Worm (Caenorhabditis elegans) whole organism, L1 larva: Measurements from ENCODE around the gene C25A8.5.

Experiments used
- C34B4.2 ChIP-seq: sonication (generic microtip); optimal IDR thresholded peaks from 2 replicates; lab custom pipeline; 2017; ENCODE audit warnings: mild to moderate bottlenecking, missing genetic modification characterization, missing compliant biosample characterization
- Y116A8C.19 ChIP-seq: sonication (generic microtip); optimal IDR thresholded peaks from 2 replicates; lab custom pipeline; 2016; ENCODE audit warnings: missing compliant biosample characterization, missing genetic modification characterization, borderline replicate concordance
- alr-1 ChIP-seq: fragments of 200-800 bp; sonication (Bioruptor generic); optimal IDR thresholded peaks from 2 replicates; lab custom pipeline; 2018; ENCODE audit warnings: borderline replicate concordance, mild to moderate bottlenecking, missing genetic modification characterization, missing compliant biosample characterization
- blmp-1 ChIP-seq: fragments of 150-350 bp; optimal IDR thresholded peaks from 2 replicates; lab custom pipeline; 2014; ENCODE audit warnings: missing biosample characterization, missing genetic modification characterization
- ceh-63 ChIP-seq: fragments of 200-800 bp; sonication (Bioruptor generic); optimal IDR thresholded peaks from 2 replicates; lab custom pipeline; 2018; ENCODE audit warnings: mild to moderate bottlenecking, missing genetic modification characterization, missing compliant biosample characterization
- ceh-8 ChIP-seq: fragments of 200-800 bp; sonication (Bioruptor generic); optimal IDR thresholded peaks from 2 replicates; lab custom pipeline; 2018; ENCODE audit warnings: mild to moderate bottlenecking, missing genetic modification characterization, moderate library complexity, missing compliant biosample characterization
- ceh-82 ChIP-seq, 3 experiments: fragments of 150-350 bp in 1 of 3; sonication (generic microtip) in 2 of 3; optimal IDR thresholded peaks; 2 replicates each; lab custom pipeline; 2014 to 2017; ENCODE audit warnings: missing biosample characterization in 3 of 3, missing genetic modification characterization in 3 of 3
- ceh-90 ChIP-seq: sonication (generic microtip); optimal IDR thresholded peaks from 2 replicates; lab custom pipeline; 2016; ENCODE audit warnings: missing genetic modification characterization, missing compliant biosample characterization
- ces-1 ChIP-seq: fragments of 150-350 bp; optimal IDR thresholded peaks from 2 replicates; lab custom pipeline; 2014; ENCODE audit warnings: missing biosample characterization, missing genetic modification reagents, missing genetic modification characterization
- dpl-1 ChIP-seq, 3 experiments: fragments of 150-350 bp in 2 of 3; sonication (generic microtip) in 1 of 3; optimal IDR thresholded peaks; 2 replicates each; lab custom pipeline; 2014 to 2017; ENCODE audit warnings: missing biosample characterization in 3 of 3, missing genetic modification characterization in 3 of 3, missing genetic modification reagents in 3 of 3
- dsc-1 ChIP-seq: sonication (generic microtip); optimal IDR thresholded peaks from 2 replicates; lab custom pipeline; 2016; ENCODE audit warnings: mild to moderate bottlenecking, missing genetic modification characterization, missing compliant biosample characterization
- efl-1 ChIP-seq, 4 experiments: fragments of 150-350 bp; optimal IDR thresholded peaks in 3 of 4; peaks in 1 of 4; 1 replicate in 1 of 4; 2 replicates in 3 of 4; lab custom pipeline; 2014; ENCODE audit warnings: missing biosample characterization in 2 of 4, missing genetic modification characterization in 2 of 4, missing genetic modification reagents in 2 of 4
- egl-13 ChIP-seq: sonication (generic microtip); optimal IDR thresholded peaks from 2 replicates; lab custom pipeline; 2016; ENCODE audit warnings: missing genotype, missing genetic modification reagents, missing genetic modification characterization, missing compliant biosample characterization
- ets-5 ChIP-seq: fragments of 200-800 bp; sonication (Bioruptor generic); IDR thresholded peaks from 2 replicates; pipeline ENCODE4 v1.3.6; 2022; ENCODE audit warnings: missing genetic modification characterization, missing compliant biosample characterization
- fkh-10 ChIP-seq: sonication (generic microtip); optimal IDR thresholded peaks from 2 replicates; lab custom pipeline; 2017; ENCODE audit warnings: missing biosample characterization, missing genetic modification reagents, missing genetic modification characterization
- fkh-8 ChIP-seq: sonication (generic microtip); optimal IDR thresholded peaks from 2 replicates; lab custom pipeline; 2016; ENCODE audit warnings: mild to moderate bottlenecking, missing genetic modification characterization, missing compliant biosample characterization
- hlh-17 ChIP-seq: fragments of 200-800 bp; sonication (Bioruptor generic); optimal IDR thresholded peaks from 2 replicates; lab custom pipeline; 2018; ENCODE audit warnings: missing genetic modification characterization, mild to moderate bottlenecking, missing compliant biosample characterization, moderate library complexity, borderline replicate concordance
- irx-1 ChIP-seq: sonication (generic microtip); optimal IDR thresholded peaks from 2 replicates; lab custom pipeline; 2016; ENCODE audit warnings: missing genetic modification characterization, missing compliant biosample characterization
- lin-13 ChIP-seq: fragments of 150-350 bp; optimal IDR thresholded peaks from 2 replicates; lab custom pipeline; 2014; ENCODE audit warnings: missing biosample characterization, missing genetic modification reagents, missing genetic modification characterization
- lin-14 ChIP-seq: fragments of 200-800 bp; sonication (Bioruptor generic); optimal IDR thresholded peaks from 2 replicates; lab custom pipeline; 2018; ENCODE audit warnings: mild to moderate bottlenecking, missing genetic modification characterization, moderate library complexity, missing compliant biosample characterization
- lin-39 ChIP-seq: fragments of 150-350 bp; optimal IDR thresholded peaks from 2 replicates; lab custom pipeline; 2014; ENCODE audit warnings: missing biosample characterization, missing genetic modification reagents, missing genetic modification characterization
- lir-3 ChIP-seq: sonication (generic microtip); optimal IDR thresholded peaks from 2 replicates; lab custom pipeline; 2016; ENCODE audit warnings: mild to moderate bottlenecking, missing genetic modification characterization, moderate library complexity, missing compliant biosample characterization; ENCODE audit not compliant: poor library complexity
- lsy-2 ChIP-seq, 2 experiments: fragments of 150-350 bp; optimal IDR thresholded peaks; 2 replicates each; lab custom pipeline; 2014; ENCODE audit warnings: missing biosample characterization in 2 of 2, missing genetic modification characterization in 2 of 2
- mdl-1 ChIP-seq, 2 experiments: fragments of 150-350 bp; optimal IDR thresholded peaks; 2 replicates each; lab custom pipeline; 2014 to 2017; ENCODE audit warnings: missing biosample characterization in 2 of 2, missing genetic modification characterization in 2 of 2, inconsistent platforms in 1 of 2
- mef-2 ChIP-seq: fragments of 150-350 bp; optimal IDR thresholded peaks from 2 replicates; lab custom pipeline; 2014; ENCODE audit warnings: missing biosample characterization, missing genetic modification characterization
- mep-1 ChIP-seq: fragments of 150-350 bp; optimal IDR thresholded peaks from 2 replicates; lab custom pipeline; 2014; ENCODE audit warnings: missing biosample characterization, missing genetic modification characterization
- nhr-19 ChIP-seq: fragments of 200-800 bp; sonication (Bioruptor generic); conservative IDR thresholded peaks from 2 replicates; pipeline ENCODE4 v1.3.6; 2022; ENCODE audit warnings: missing genetic modification characterization, missing compliant biosample characterization
- nhr-20 ChIP-seq: sonication (generic microtip); optimal IDR thresholded peaks from 2 replicates; lab custom pipeline; 2016; ENCODE audit warnings: mild to moderate bottlenecking, missing genetic modification characterization, missing compliant biosample characterization
- nhr-28 ChIP-seq: fragments of 150-350 bp; optimal IDR thresholded peaks from 2 replicates; lab custom pipeline; 2014; ENCODE audit warnings: missing biosample characterization, missing genetic modification characterization
- nhr-47 ChIP-seq: sonication (generic microtip); optimal IDR thresholded peaks from 2 replicates; lab custom pipeline; 2016; ENCODE audit warnings: mild to moderate bottlenecking, missing genetic modification characterization, moderate library complexity, missing compliant biosample characterization
- nhr-71 ChIP-seq: sonication (generic microtip); optimal IDR thresholded peaks from 2 replicates; lab custom pipeline; 2016; ENCODE audit warnings: mild to moderate bottlenecking, missing genetic modification characterization, moderate library complexity, missing compliant biosample characterization
- nhr-76 ChIP-seq: sonication (generic microtip); optimal IDR thresholded peaks from 2 replicates; lab custom pipeline; 2017; ENCODE audit warnings: missing biosample characterization, missing genetic modification characterization
- nhr-77 ChIP-seq: fragments of 150-350 bp; optimal IDR thresholded peaks from 2 replicates; lab custom pipeline; 2014; ENCODE audit warnings: missing biosample characterization, missing genetic modification characterization
- nhr-85 ChIP-seq: sonication (generic microtip); peaks from one replicate; lab custom pipeline; 2016; ENCODE audit warnings: missing genetic modification characterization, inconsistent platforms, missing compliant biosample characterization
- nhr-90 ChIP-seq: sonication (generic microtip); optimal IDR thresholded peaks from 2 replicates; lab custom pipeline; 2016; ENCODE audit warnings: mild to moderate bottlenecking, missing genetic modification characterization, missing compliant biosample characterization; ENCODE audit not compliant: poor library complexity
- pax-3 ChIP-seq: fragments of 200-800 bp; sonication (Bioruptor generic); optimal IDR thresholded peaks from 2 replicates; lab custom pipeline; 2018; ENCODE audit warnings: mild to moderate bottlenecking, missing genetic modification characterization, moderate library complexity, missing compliant biosample characterization
- snpc-4 ChIP-seq: fragments of 150-350 bp; optimal IDR thresholded peaks from 2 replicates; lab custom pipeline; 2014; ENCODE audit warnings: missing biosample characterization, missing genetic modification characterization
- sox-4 ChIP-seq: sonication (generic microtip); optimal IDR thresholded peaks from 2 replicates; lab custom pipeline; 2016; ENCODE audit warnings: missing genetic modification characterization, missing compliant biosample characterization
- unc-130 ChIP-seq: fragments of 150-350 bp; optimal IDR thresholded peaks from 2 replicates; lab custom pipeline; 2017; ENCODE audit warnings: missing biosample characterization, missing genetic modification characterization, inconsistent platforms
- unc-86 ChIP-seq: sonication (generic microtip); optimal IDR thresholded peaks from 2 replicates; lab custom pipeline; 2016; ENCODE audit warnings: missing genetic modification characterization, missing compliant biosample characterization
- vab-15 ChIP-seq: sonication (generic microtip); optimal IDR thresholded peaks from 2 replicates; lab custom pipeline; 2017; ENCODE audit warnings: missing genotype, mild to moderate bottlenecking, missing genetic modification characterization, missing compliant biosample characterization
- zip-4 ChIP-seq: fragments of 200-800 bp; sonication (Bioruptor generic); optimal IDR thresholded peaks from 2 replicates; lab custom pipeline; 2018; ENCODE audit warnings: mild to moderate bottlenecking, missing genetic modification characterization, moderate library complexity, missing compliant biosample characterization
- ztf-11 ChIP-seq, 2 experiments: sonication (generic microtip); optimal IDR thresholded peaks; 2 replicates each; lab custom pipeline; 2016 to 2017; ENCODE audit warnings: missing genetic modification characterization in 2 of 2, missing biosample characterization in 1 of 2, missing compliant biosample characterization in 1 of 2

Gene C25A8.5

ce11 chrIV:7044552-7045139 lies 45.3 kb downstream of the C25A8.5 start, which contains the start of gene tin-9.1 (continued):
- TF ChIP-seq vab-15 (tag; lab: Kevin White, UChicago) (no peak), dpl-1 (GFP tag; optimal IDR thresholded peaks at IDR 0.05; lab: Kevin White, UChicago) (peak; percentile 68 to 83 (median 81)), lin-14 (GFP tag; lab: Kevin White, UChicago) (peak; percentile 87), ztf-11 (tag; optimal IDR thresholded peaks at IDR 0.05; lab: Kevin White, UChicago) (peak in 1 of 2 experiments; percentile 69), nhr-20 (tag; lab: Kevin White, UChicago) (peak; percentile 91), blmp-1 (tag; lab: Kevin White, UChicago) (peak; percentile 76), nhr-71 (peak; percentile 92), unc-130 (tag; lab: Kevin White, UChicago) (peak; percentile 67), ceh-82 (tag; optimal IDR thresholded peaks at IDR 0.05; lab: Kevin White, UChicago) (peak; percentile 75 to 87 (median 77)), snpc-4 (tag; lab: Kevin White, UChicago) (peak; percentile 80), lin-13 (peak; percentile 85), mep-1 (tag; lab: Kevin White, UChicago) (peak; percentile 95), nhr-28 (tag; lab: Kevin White, UChicago) (no peak), nhr-19 (peak; percentile 91), sox-4 (peak; percentile 32), lir-3 (peak; percentile 39), ceh-90 (no peak), zip-4 (GFP tag; lab: Kevin White, UChicago) (peak; percentile 26), nhr-85 (peak; percentile 84), efl-1 (optimal IDR thresholded peaks at IDR 0.05; lab: Kevin White, UChicago) (peak; percentile 77 to 84), efl-1 (GFP tag; optimal IDR thresholded peaks at IDR 0.05 in 1 of 2; lab: Kevin White, UChicago) (peak; percentile 80 to 97), ces-1 (GFP tag; lab: Kevin White, UChicago) (no peak), unc-86 (tag; lab: Kevin White, UChicago) (peak; percentile 76), nhr-90 (peak; percentile 74), alr-1 (tag; lab: Kevin White, UChicago) (no peak), nhr-47 (peak; percentile 86), nhr-77 (tag; lab: Kevin White, UChicago) (peak; percentile 64), mdl-1 (tag; optimal IDR thresholded peaks at IDR 0.05; lab: Kevin White, UChicago) (peak in 1 of 2 experiments; percentile 72), lin-39 (tag; lab: Kevin White, UChicago) (peak; percentile 76), Y116A8C.19 (tag; lab: Kevin White, UChicago) (no peak), C34B4.2 (tag; lab: Kevin White, UChicago) (no peak), ceh-63 (GFP tag; lab: Kevin White, UChicago) (no peak), ets-5 (no peak), fkh-10 (no peak), nhr-76 (tag; lab: Kevin White, UChicago) (no peak), pax-3 (tag; lab: Kevin White, UChicago) (no peak), irx-1 (peak; percentile 68), mef-2 (peak; percentile 18), hlh-17 (GFP tag; lab: Kevin White, UChicago) (no peak)
- TF ChIP-seq, all 84 proteins: peak for 54

- peak; percentile 9 for TF ChIP-seq nhr-71
- TF ChIP-seq lsy-2 (tag; optimal IDR thresholded peaks at IDR 0.05; lab: Kevin White, UChicago), result no peak
- peak; percentile 24 for TF ChIP-seq nhr-47
- TF ChIP-seq ceh-8 (GFP tag; lab: Kevin White, UChicago), result peak; percentile 51
- TF ChIP-seq fkh-8 (tag; lab: Kevin White, UChicago), result peak; percentile 73
- TF ChIP-seq egl-13 (tag; lab: Kevin White, UChicago), result no peak
- peak; percentile 83 for TF ChIP-seq dsc-1 (tag; lab: Kevin White, UChicago)
Observed at ce11 chrIV:7045362-7045936, 46.1 kb downstream of the C25A8.5 start.
